Worm (Caenorhabditis elegans) whole organism, midembryonic: ENCODE data around the gene vha-8.

Experiments
- cog-1 ChIP-seq: sonication (generic microtip); optimal IDR thresholded peaks from 2 replicates; lab custom pipeline; 2016; ENCODE audit warnings: missing genetic modification characterization, missing compliant biosample characterization
- flt-1 ChIP-seq: fragments of 200-800 bp; sonication (Bioruptor generic); IDR thresholded peaks from 2 replicates; pipeline ENCODE4 v1.3.6; 2022; ENCODE audit warnings: missing genetic modification characterization, missing compliant biosample characterization
- klf-2 ChIP-seq: fragments of 200-800 bp; sonication (Bioruptor generic); conservative IDR thresholded peaks from 2 replicates; pipeline ENCODE4 v1.3.6; 2022; ENCODE audit warnings: missing genetic modification reagents, missing genetic modification characterization, missing compliant biosample characterization
- med-1 ChIP-seq: sonication (generic microtip); optimal IDR thresholded peaks from 2 replicates; lab custom pipeline; 2017; ENCODE audit warnings: missing genetic modification characterization, mild to moderate bottlenecking, missing compliant biosample characterization, antibody characterized with exemption, missing genetic modification reagents; ENCODE audit not compliant: insufficient read depth
- ref-1 ChIP-seq: fragments of 200-800 bp; sonication (Bioruptor generic); conservative IDR thresholded peaks from 2 replicates; pipeline ENCODE4 v1.3.6; 2022; ENCODE audit warnings: missing genetic modification reagents, missing genetic modification characterization, missing compliant biosample characterization
- tab-1 ChIP-seq: fragments of 200-800 bp; sonication (Bioruptor generic); IDR thresholded peaks from 2 replicates; pipeline ENCODE4 v1.3.6; 2022; ENCODE audit warnings: missing genetic modification characterization, missing compliant biosample characterization
- ztf-23 ChIP-seq: fragments of 200-800 bp; sonication (Bioruptor generic); IDR thresholded peaks from 2 replicates; pipeline ENCODE4 v1.3.6; 2022; ENCODE audit warnings: missing genetic modification reagents, missing genetic modification characterization, missing compliant biosample characterization
- ztf-29 ChIP-seq: fragments of 200-800 bp; sonication (Bioruptor generic); IDR thresholded peaks from 2 replicates; pipeline ENCODE4 v1.3.6; 2022; ENCODE audit warnings: missing genetic modification reagents, missing genetic modification characterization, missing compliant biosample characterization

DNA sequence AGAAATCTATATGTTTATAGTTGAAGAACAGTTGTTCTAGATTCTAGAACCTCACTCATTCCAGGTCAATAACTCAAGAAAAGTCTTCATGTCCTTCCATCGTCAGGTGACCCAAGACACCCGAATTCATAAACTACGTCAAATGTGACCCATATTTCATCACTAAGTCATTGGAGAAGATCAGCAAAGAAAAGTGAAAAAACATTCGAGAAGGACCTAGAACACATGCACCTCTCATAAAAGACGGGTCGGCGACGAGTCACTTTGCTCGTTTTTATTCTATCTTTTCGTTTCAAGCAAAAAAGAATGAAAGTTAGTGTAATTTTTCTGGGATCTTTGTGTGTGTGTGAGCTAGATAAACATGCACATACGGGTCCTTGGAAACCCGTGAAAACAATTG is 39.7 kb upstream of the vha-8 start:
- TF ChIP-seq ref-1 (GFP tag; lab: Robert Waterston, UW): no peak
- no peak for TF ChIP-seq flt-1 (GFP tag; lab: Robert Waterston, UW)
- TF ChIP-seq med-1 (GFP tag; lab: Kevin White, UChicago): no peak
- no peak for TF ChIP-seq klf-2 (GFP tag; lab: Robert Waterston, UW)
- TF ChIP-seq cog-1: no peak
- no peak for TF ChIP-seq tab-1 (GFP tag; lab: Robert Waterston, UW)
- no peak for TF ChIP-seq ztf-29 (GFP tag; lab: Robert Waterston, UW)
- TF ChIP-seq ztf-23 (GFP tag; lab: Robert Waterston, UW): no peak
